Worm (Caenorhabditis elegans): ENCODE measurements around the gene C44B12.3.

- no peak for TF ChIP-seq akir-1 (GFP tag; optimal IDR thresholded peaks at IDR 0.05)
- TF ChIP-seq sptf-2 (GFP tag; optimal IDR thresholded peaks at IDR 0.05) = no peak
- TF ChIP-seq bed-1 (GFP tag; IDR thresholded peaks at IDR 0.05) = no peak
- no peak for TF ChIP-seq unc-130 (GFP tag; optimal IDR thresholded peaks at IDR 0.05)
- TF ChIP-seq nhr-27 (tag; optimal IDR thresholded peaks at IDR 0.05) = no peak
- TF ChIP-seq lin-54 (GFP tag; optimal IDR thresholded peaks at IDR 0.05) = no peak
- TF ChIP-seq snpc-4 (GFP tag; optimal IDR thresholded peaks at IDR 0.05) = no peak
- no peak for TF ChIP-seq snpc-4 (tag; optimal IDR thresholded peaks at IDR 0.05)
- TF ChIP-seq F23B12.7 (tag; optimal IDR thresholded peaks at IDR 0.05; ENCODE audit: insufficient read depth) = no peak
Observed at ce11 chrIV:1063058-1063457, 41.5 kb upstream of the C44B12.3 start.

All from whole organism, young adult.